Fruit fly (Drosophila melanogaster) whole organism, pupa: Measurements from ENCODE around the gene Spn28Da.

Experiments used
- CG10348 ChIP-seq: fragments of 200-800 bp; sonication (Bioruptor generic); IDR thresholded peaks from 2 replicates; pipeline ENCODE4 v1.3.6; 2022; ENCODE audit warnings: missing biosample characterization, missing genetic modification characterization
- CG12605 ChIP-seq: fragments of 200-800 bp; sonication (Bioruptor generic); IDR thresholded peaks from 2 replicates; pipeline ENCODE4 v1.3.6; 2022; ENCODE audit warnings: missing biosample characterization, missing genetic modification characterization
- CG13204 ChIP-seq: fragments of 200-800 bp; sonication (Bioruptor generic); optimal IDR thresholded peaks from 2 replicates; lab custom pipeline; 2018; ENCODE audit warnings: missing biosample characterization, mild to moderate bottlenecking, missing genetic modification characterization, moderate library complexity
- CG14655 ChIP-seq: fragments of 200-800 bp; sonication (Bioruptor generic); optimal IDR thresholded peaks from 3 replicates; lab custom pipeline; 2017; ENCODE audit warnings: mild to moderate bottlenecking, missing biosample characterization, missing genetic modification reagents, missing genetic modification characterization
- CG15710 ChIP-seq: fragments of 200-800 bp; sonication (Bioruptor generic); optimal IDR thresholded peaks from 2 replicates; lab custom pipeline; 2018; ENCODE audit warnings: missing biosample characterization, mild to moderate bottlenecking, missing genetic modification characterization, moderate library complexity
- CG17806 ChIP-seq: fragments of 200-800 bp; sonication (Bioruptor generic); optimal IDR thresholded peaks from 2 replicates; lab custom pipeline; 2018; ENCODE audit warnings: missing biosample characterization, mild to moderate bottlenecking, missing genetic modification characterization, moderate library complexity
- CG32121 ChIP-seq: fragments of 200-800 bp; sonication (Bioruptor generic); IDR thresholded peaks from 2 replicates; pipeline ENCODE4 v1.3.6; 2022; ENCODE audit warnings: missing biosample characterization, missing genetic modification characterization
- CG34367 ChIP-seq: fragments of 200-800 bp; sonication (Bioruptor generic); optimal IDR thresholded peaks from 2 replicates; lab custom pipeline; 2018; ENCODE audit warnings: missing biosample characterization, mild to moderate bottlenecking, missing genetic modification characterization
- CG4496 ChIP-seq: fragments of 200-800 bp; sonication (Bioruptor generic); IDR thresholded peaks from 3 replicates; pipeline ENCODE4 v1.3.6; 2022; ENCODE audit warnings: missing biosample characterization, missing genetic modification characterization
- CG8159 ChIP-seq: fragments of 200-800 bp; sonication (Bioruptor generic); optimal IDR thresholded peaks from 3 replicates; lab custom pipeline; 2018; ENCODE audit warnings: missing biosample characterization, mild to moderate bottlenecking, missing genetic modification characterization, moderate library complexity
- CG8301 ChIP-seq: fragments of 200-800 bp; sonication (Bioruptor generic); optimal IDR thresholded peaks from 2 replicates; lab custom pipeline; 2018; ENCODE audit warnings: missing biosample characterization, mild to moderate bottlenecking, missing genetic modification characterization
- CG9948 ChIP-seq: fragments of 200-800 bp; sonication (Bioruptor generic); optimal IDR thresholded peaks from 2 replicates; lab custom pipeline; 2018; ENCODE audit warnings: missing biosample characterization, mild to moderate bottlenecking, missing genetic modification characterization, moderate library complexity
- D1 ChIP-seq: fragments of 200-800 bp; sonication (Bioruptor generic); optimal IDR thresholded peaks from 2 replicates; lab custom pipeline; 2018; ENCODE audit warnings: missing biosample characterization, mild to moderate bottlenecking, missing genetic modification characterization, moderate library complexity
- EcR ChIP-seq: fragments of 200-800 bp; sonication (Bioruptor generic); optimal IDR thresholded peaks from 3 replicates; lab custom pipeline; 2019; ENCODE audit warnings: missing biosample characterization, missing genetic modification characterization, mild to moderate bottlenecking, moderate library complexity, missing genetic modification reagents
- Ets98B ChIP-seq: fragments of 200-800 bp; sonication (Bioruptor generic); IDR thresholded peaks from 2 replicates; pipeline ENCODE4 v1.3.6; 2022; ENCODE audit warnings: missing biosample characterization, missing genetic modification characterization
- Pif1A ChIP-seq: fragments of 200-800 bp; sonication (Bioruptor generic); optimal IDR thresholded peaks from 3 replicates; lab custom pipeline; 2016; ENCODE audit warnings: missing biosample characterization, missing genetic modification characterization
- Pif1B ChIP-seq: fragments of 200-800 bp; sonication (Bioruptor generic); optimal IDR thresholded peaks from 3 replicates; lab custom pipeline; 2016; ENCODE audit warnings: missing biosample characterization, missing genetic modification characterization
- Snoo ChIP-seq: fragments of 200-800 bp; sonication (Bioruptor generic); optimal IDR thresholded peaks from 3 replicates; lab custom pipeline; 2017; ENCODE audit warnings: missing biosample characterization, mild to moderate bottlenecking, missing genetic modification characterization, inconsistent platforms
- fd96Ca ChIP-seq: fragments of 200-800 bp; sonication (Bioruptor generic); IDR thresholded peaks from 3 replicates; pipeline ENCODE4 v1.3.6; 2022; ENCODE audit warnings: missing biosample characterization, missing genetic modification characterization
- gl ChIP-seq: fragments of 200-800 bp; sonication (Bioruptor generic); optimal IDR thresholded peaks from 2 replicates; lab custom pipeline; 2018; ENCODE audit warnings: missing biosample characterization, mild to moderate bottlenecking, missing genetic modification characterization
- rn ChIP-seq: fragments of 200-800 bp; sonication (Bioruptor generic); IDR thresholded peaks from 2 replicates; pipeline ENCODE4 v1.3.6; 2022; ENCODE audit warnings: missing biosample characterization, missing genetic modification characterization

Spn28Da gene

DNA sequence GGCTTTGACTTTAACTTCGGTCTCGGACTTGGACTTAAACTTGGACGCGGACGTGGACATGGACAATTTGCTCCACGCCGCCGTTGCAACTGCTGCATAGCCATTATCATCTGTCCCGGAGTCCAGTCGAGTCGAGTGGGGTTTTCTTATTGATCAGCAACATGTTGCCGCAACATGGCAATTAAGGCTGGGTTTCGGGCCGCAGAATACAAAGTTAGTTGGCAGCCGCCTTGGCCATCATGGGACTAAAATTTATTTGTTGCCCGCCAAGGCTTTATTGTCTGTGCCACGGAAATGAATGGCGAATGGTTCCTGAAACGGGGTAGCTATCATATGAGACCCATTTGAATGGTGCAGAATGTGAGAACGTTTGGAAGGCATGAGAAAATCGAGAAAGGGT is 12.9 kb upstream of the Spn28Da start:
- TF ChIP-seq D1 (no peak), CG14655 (no peak), rn (no peak), CG9948 (tag; lab: Kevin White, UChicago) (no peak), Ets98B (no peak)
- TF ChIP-seq, all 21 proteins: peak for 0

DNA sequence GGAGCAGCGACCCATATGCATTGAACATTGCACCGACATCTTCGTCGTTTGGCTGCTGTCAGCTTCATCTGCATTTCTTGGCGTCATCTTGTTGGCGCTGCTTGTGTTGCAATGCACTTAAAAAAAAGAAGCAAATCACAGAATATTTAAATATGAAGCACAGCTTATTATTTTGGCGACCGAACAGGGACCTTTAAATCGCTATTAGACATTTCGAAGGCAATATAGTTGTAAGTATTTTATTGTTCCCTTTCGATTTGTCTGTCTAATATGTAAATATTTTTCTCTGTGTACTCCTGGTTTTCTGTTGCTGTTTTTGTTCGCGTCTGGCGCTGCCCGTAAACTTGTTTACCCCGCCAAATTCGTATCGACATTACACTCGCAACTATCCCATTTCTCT is 11.0 kb upstream of the Spn28Da start:
- TF ChIP-seq D1 (peak; percentile 87), CG15710 (tag; lab: Kevin White, UChicago) (peak; percentile 97), CG34367 (tag; lab: Kevin White, UChicago) (peak; percentile 97), CG10348 (peak; percentile 47; the same call in 1 of the 2 replicates), gl (tag; lab: Kevin White, UChicago) (peak; percentile 96), CG13204 (GFP tag; lab: Kevin White, UChicago) (peak; percentile 91), Ets98B (peak; percentile 96), fd96Ca (peak; percentile 95), CG8301 (peak; percentile 98), CG9948 (tag; lab: Kevin White, UChicago) (peak; percentile 97), CG14655 (peak; percentile 98), CG17806 (tag; lab: Kevin White, UChicago) (peak; percentile 98), CG12605 (GFP tag; lab: Robert Waterston, UW) (peak; percentile 96), CG4496 (GFP tag; lab: Robert Waterston, UW) (peak; percentile 97), CG32121 (GFP tag; lab: Robert Waterston, UW) (peak; percentile 91), Pif1B (peak; percentile 98), Pif1A (GFP tag; lab: Kevin White, UChicago) (peak; percentile 97), rn (peak; percentile 89), Snoo (tag; lab: Kevin White, UChicago) (peak; percentile 95), CG8159 (tag; lab: Kevin White, UChicago) (peak; percentile 97), EcR (GFP tag; lab: Kevin White, UChicago) (peak; percentile 45)

DNA sequence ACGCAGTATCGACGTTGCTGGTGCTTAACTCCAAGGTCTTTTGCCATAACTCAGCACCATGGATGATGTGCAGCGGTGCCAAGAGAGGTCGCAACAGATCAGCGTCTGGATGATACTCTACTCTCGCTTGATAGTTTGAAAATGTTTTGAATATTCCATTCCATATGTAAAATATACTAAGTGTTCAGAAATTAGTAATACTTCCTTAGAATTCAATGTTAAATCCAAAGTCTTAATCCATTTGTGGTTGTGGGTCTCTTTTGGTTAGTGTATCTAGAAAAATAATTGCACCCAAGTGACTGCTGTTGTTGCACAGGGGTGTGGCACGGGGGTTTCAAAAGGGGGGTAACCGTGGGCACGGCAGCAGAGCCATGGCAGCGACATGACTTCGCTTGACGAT is 10.2 kb upstream of the Spn28Da start:
- TF ChIP-seq D1 (no peak), CG13204 (GFP tag; lab: Kevin White, UChicago) (peak; percentile 46), CG9948 (tag; lab: Kevin White, UChicago) (peak; percentile 78), CG8159 (tag; lab: Kevin White, UChicago) (peak; percentile 77), CG10348 (no peak), CG8301 (peak; percentile 80), CG32121 (GFP tag; lab: Robert Waterston, UW) (peak; percentile 50), fd96Ca (peak; percentile 72), Ets98B (peak; percentile 71), Pif1B (peak; percentile 49), Snoo (tag; lab: Kevin White, UChicago) (peak; percentile 10), rn (peak; percentile 16; the same call in 1 of the 2 replicates), EcR (GFP tag; lab: Kevin White, UChicago) (no peak), CG15710 (tag; lab: Kevin White, UChicago) (peak; percentile 76), Pif1A (GFP tag; lab: Kevin White, UChicago) (peak; percentile 68), CG14655 (peak; percentile 71), gl (tag; lab: Kevin White, UChicago) (peak; percentile 59), CG17806 (tag; lab: Kevin White, UChicago) (peak; percentile 80), CG12605 (GFP tag; lab: Robert Waterston, UW) (peak; percentile 74), CG4496 (GFP tag; lab: Robert Waterston, UW) (peak; percentile 74), CG34367 (tag; lab: Kevin White, UChicago) (peak; percentile 78)

DNA sequence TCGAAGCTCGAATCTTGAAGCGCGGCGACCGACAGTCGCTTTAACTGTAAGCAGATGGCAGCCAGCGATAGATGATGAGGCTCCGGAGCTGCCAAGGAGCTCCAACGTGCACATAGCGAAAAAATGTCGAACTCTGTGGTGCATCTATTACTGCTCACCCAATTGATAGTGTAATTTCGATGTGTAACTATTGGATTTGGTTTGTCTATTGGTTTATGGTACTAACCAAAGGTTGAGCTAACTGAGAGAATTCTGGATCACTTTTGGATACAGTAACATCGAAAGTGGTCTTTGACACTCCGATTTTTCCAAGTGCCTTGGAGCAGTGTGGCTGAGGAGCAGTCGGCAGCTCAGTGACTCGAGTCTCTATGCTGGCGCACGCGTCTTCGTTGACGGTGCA is 9.7 kb upstream of the Spn28Da start:
- TF ChIP-seq fd96Ca = peak; percentile 89
- TF ChIP-seq CG9948 (tag; lab: Kevin White, UChicago) = peak; percentile 86
- TF ChIP-seq Snoo (tag; lab: Kevin White, UChicago) = peak; percentile 64
- peak; percentile 80 for TF ChIP-seq CG15710 (tag; lab: Kevin White, UChicago)
- TF ChIP-seq CG13204 (GFP tag; lab: Kevin White, UChicago) = peak; percentile 71
- TF ChIP-seq CG32121 (GFP tag; lab: Robert Waterston, UW) = peak; percentile 69
- TF ChIP-seq EcR (GFP tag; lab: Kevin White, UChicago) = no peak
- TF ChIP-seq CG12605 (GFP tag; lab: Robert Waterston, UW) = peak; percentile 56
- TF ChIP-seq CG34367 (tag; lab: Kevin White, UChicago) = peak; percentile 86
- TF ChIP-seq CG17806 (tag; lab: Kevin White, UChicago) = peak; percentile 91
- TF ChIP-seq CG10348 = no peak
- peak; percentile 74 for TF ChIP-seq gl (tag; lab: Kevin White, UChicago)
- peak; percentile 87 for TF ChIP-seq CG14655
- TF ChIP-seq Pif1A (GFP tag; lab: Kevin White, UChicago) = peak; percentile 79
- TF ChIP-seq Pif1B = peak; percentile 49
- TF ChIP-seq D1 = peak; percentile 49
- peak; percentile 92 for TF ChIP-seq CG4496 (GFP tag; lab: Robert Waterston, UW)
- TF ChIP-seq rn = peak; percentile 64
- TF ChIP-seq CG8301 = peak; percentile 88
- TF ChIP-seq CG8159 (tag; lab: Kevin White, UChicago) = peak; percentile 85
- peak; percentile 83 for TF ChIP-seq Ets98B
- TF ChIP-seq, all 21 proteins: peak for 19

DNA sequence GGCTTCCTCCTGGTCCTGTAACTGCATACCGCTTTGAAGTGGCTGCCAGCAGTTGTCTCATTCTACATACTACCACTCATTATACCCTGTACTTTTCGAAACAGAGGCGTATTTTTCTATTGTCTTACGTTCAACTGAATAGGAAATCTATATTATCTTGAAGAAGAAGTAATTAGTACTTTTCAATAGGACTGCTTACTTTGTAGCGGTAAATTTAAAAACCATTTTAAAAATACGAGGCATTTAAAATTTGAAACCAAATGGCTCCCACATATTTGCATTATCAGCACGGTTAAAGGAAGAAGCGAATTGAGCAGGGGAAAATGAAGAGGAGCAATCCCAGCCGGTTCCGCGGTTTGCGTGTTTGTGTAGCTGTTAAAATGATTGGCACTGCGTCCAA is 8.3 kb upstream of the Spn28Da start:
- TF ChIP-seq gl (tag; lab: Kevin White, UChicago) (peak; percentile 1), CG17806 (tag; lab: Kevin White, UChicago) (peak; percentile 74), CG8159 (tag; lab: Kevin White, UChicago) (peak; percentile 60), Ets98B (peak; percentile 55; the same call in 1 of the 2 replicates), CG14655 (peak; percentile 69), fd96Ca (no peak), EcR (GFP tag; lab: Kevin White, UChicago) (no peak), Pif1A (GFP tag; lab: Kevin White, UChicago) (peak; percentile 57), Pif1B (peak; percentile 68), Snoo (tag; lab: Kevin White, UChicago) (peak; percentile 64), CG4496 (GFP tag; lab: Robert Waterston, UW) (peak; percentile 24; the same call in 1 of the 3 replicates), CG10348 (no peak), CG15710 (tag; lab: Kevin White, UChicago) (peak; percentile 45), D1 (no peak), CG8301 (peak; percentile 70), CG12605 (GFP tag; lab: Robert Waterston, UW) (no peak), CG34367 (tag; lab: Kevin White, UChicago) (peak; percentile 56), CG9948 (tag; lab: Kevin White, UChicago) (peak; percentile 70), CG13204 (GFP tag; lab: Kevin White, UChicago) (no peak), CG32121 (GFP tag; lab: Robert Waterston, UW) (no peak), rn (no peak; the same call in 1 of the 2 replicates)
